Fruit fly (Drosophila melanogaster) whole organism, embryonic: ENCODE data around the gene Pex10.
A peak's percentile ranks its signal among the peaks of the same experiment; 100 is the strongest.

Experiments used
- Abd-B ChIP-seq: fragments of 200-800 bp; sonication (Bioruptor generic); optimal IDR thresholded peaks from 2 replicates; lab custom pipeline; 2018; ENCODE audit warnings: missing biosample characterization, mild to moderate bottlenecking, missing genetic modification characterization, moderate library complexity
- Antp ChIP-seq: fragments of 200-800 bp; sonication (Bioruptor generic); optimal IDR thresholded peaks from 3 replicates; lab custom pipeline; 2016; ENCODE audit warnings: missing biosample characterization, missing genetic modification characterization
- CG10959 ChIP-seq: fragments of 200-800 bp; sonication (Bioruptor generic); IDR thresholded peaks from 2 replicates; pipeline ENCODE4 v1.3.6; 2022; ENCODE audit warnings: missing biosample characterization, missing genetic modification characterization
- CG12744 ChIP-seq: fragments of 200-800 bp; sonication (Bioruptor generic); optimal IDR thresholded peaks from 2 replicates; lab custom pipeline; 2016; ENCODE audit warnings: missing biosample characterization, missing genetic modification characterization
- CG13287 ChIP-seq: fragments of 200-800 bp; sonication (Bioruptor generic); IDR thresholded peaks from 2 replicates; pipeline ENCODE4 v1.3.6; 2022; ENCODE audit warnings: missing biosample characterization, missing genetic modification characterization; ENCODE audit not compliant: partially characterized antibody
- CG15011 ChIP-seq: fragments of 200-800 bp; sonication (Bioruptor generic); optimal IDR thresholded peaks from 3 replicates; lab custom pipeline; 2018; ENCODE audit warnings: missing biosample characterization, mild to moderate bottlenecking, missing genetic modification characterization
- CG15514 ChIP-seq: fragments of 200-800 bp; sonication (Bioruptor generic); optimal IDR thresholded peaks from 3 replicates; lab custom pipeline; 2017; ENCODE audit warnings: missing biosample characterization, missing genetic modification characterization, mild to moderate bottlenecking, moderate library complexity, missing genetic modification reagents
- CG17359 ChIP-seq: fragments of 200-800 bp; sonication (Bioruptor generic); optimal IDR thresholded peaks from 3 replicates; lab custom pipeline; 2018; ENCODE audit warnings: missing biosample characterization, mild to moderate bottlenecking, missing genetic modification characterization, moderate library complexity
- CG2202 ChIP-seq: fragments of 200-800 bp; sonication (Bioruptor generic); optimal IDR thresholded peaks from 2 replicates; lab custom pipeline; 2018; ENCODE audit warnings: missing biosample characterization, mild to moderate bottlenecking, missing genetic modification characterization
- CG30403 ChIP-seq: fragments of 200-800 bp; sonication (Bioruptor generic); optimal IDR thresholded peaks from 3 replicates; lab custom pipeline; 2016; ENCODE audit warnings: missing biosample characterization, missing genetic modification characterization
- CG31388 ChIP-seq: fragments of 200-800 bp; sonication (Bioruptor generic); optimal IDR thresholded peaks from 2 replicates; lab custom pipeline; 2016; ENCODE audit warnings: missing biosample characterization, missing genetic modification characterization
- CG32532 ChIP-seq: fragments of 200-800 bp; sonication (Bioruptor generic); IDR thresholded peaks from 2 replicates; pipeline ENCODE4 v1.3.6; 2022; ENCODE audit warnings: missing biosample characterization, missing genetic modification characterization
- CG8089 ChIP-seq: fragments of 200-800 bp; sonication (Bioruptor generic); optimal IDR thresholded peaks from 3 replicates; lab custom pipeline; 2016; ENCODE audit warnings: missing biosample characterization, missing genetic modification characterization
- CG9215 ChIP-seq: fragments of 200-800 bp; sonication (Bioruptor generic); IDR thresholded peaks from 2 replicates; pipeline ENCODE4 v1.3.6; 2022; ENCODE audit warnings: missing biosample characterization, missing genetic modification characterization
- CG9932 ChIP-seq: fragments of 200-800 bp; sonication (Bioruptor generic); IDR thresholded peaks from 2 replicates; pipeline ENCODE4 v1.3.6; 2022; ENCODE audit warnings: missing biosample characterization, missing genetic modification characterization
- D19B ChIP-seq: fragments of 200-800 bp; sonication (Bioruptor generic); optimal IDR thresholded peaks from 2 replicates; lab custom pipeline; 2017; ENCODE audit warnings: missing biosample characterization, mild to moderate bottlenecking, missing genetic modification characterization
- Ets97D ChIP-seq: fragments of 200-800 bp; sonication (Bioruptor generic); optimal IDR thresholded peaks from 3 replicates; lab custom pipeline; 2016; ENCODE audit warnings: missing biosample characterization, missing genetic modification characterization
- Jarid2 ChIP-seq: fragments of 200-800 bp; sonication (Bioruptor generic); optimal IDR thresholded peaks from 3 replicates; lab custom pipeline; 2017; ENCODE audit warnings: mild to moderate bottlenecking, missing biosample characterization, missing genetic modification reagents, missing genetic modification characterization
- Max ChIP-seq: fragments of 200-800 bp; sonication (Bioruptor generic); optimal IDR thresholded peaks from 2 replicates; lab custom pipeline; 2016; ENCODE audit warnings: missing biosample characterization, mild to moderate bottlenecking, missing genetic modification characterization
- Neu2 ChIP-seq: fragments of 200-800 bp; sonication (Bioruptor generic); optimal IDR thresholded peaks from 3 replicates; lab custom pipeline; 2016; ENCODE audit warnings: missing biosample characterization, missing genetic modification characterization, borderline replicate concordance
- Oaz ChIP-seq: fragments of 200-800 bp; sonication (Bioruptor generic); IDR thresholded peaks from 2 replicates; pipeline ENCODE4 v1.3.6; 2022; ENCODE audit warnings: missing biosample characterization, missing genetic modification characterization
- Ravus ChIP-seq: fragments of 200-800 bp; sonication (Bioruptor generic); IDR thresholded peaks from 2 replicates; pipeline ENCODE4 v1.3.6; 2022; ENCODE audit warnings: missing biosample characterization, missing genetic modification characterization
- Sry-δ ChIP-seq: fragments of 200-800 bp; sonication (Bioruptor generic); optimal IDR thresholded peaks from 2 replicates; lab custom pipeline; 2016; ENCODE audit warnings: missing biosample characterization, missing genetic modification characterization
- YL-1 ChIP-seq: fragments of 200-800 bp; sonication (Bioruptor generic); optimal IDR thresholded peaks from 3 replicates; lab custom pipeline; 2017; ENCODE audit warnings: missing biosample characterization, mild to moderate bottlenecking, missing genetic modification characterization
- ato ChIP-seq: fragments of 200-800 bp; sonication (Bioruptor generic); IDR thresholded peaks from 2 replicates; pipeline ENCODE4 v1.3.6; 2022; ENCODE audit warnings: missing biosample characterization, missing genetic modification characterization; ENCODE audit not compliant: partially characterized antibody
- cas ChIP-seq: fragments of 200-800 bp; sonication (Bioruptor generic); IDR thresholded peaks from 2 replicates; pipeline ENCODE4 v1.3.6; 2022; ENCODE audit warnings: missing biosample characterization, missing genetic modification characterization
- cwo ChIP-seq: fragments of 200-800 bp; sonication (Bioruptor generic); optimal IDR thresholded peaks from 3 replicates; lab custom pipeline; 2017; ENCODE audit warnings: missing biosample characterization, missing genetic modification characterization, mild to moderate bottlenecking, moderate library complexity, missing genetic modification reagents
- danr ChIP-seq: fragments of 200-800 bp; sonication (Bioruptor generic); IDR thresholded peaks from 2 replicates; pipeline ENCODE4 v1.3.6; 2022; ENCODE audit warnings: missing biosample characterization, missing genetic modification characterization
- dmrt11E ChIP-seq: fragments of 200-800 bp; sonication (Bioruptor generic); optimal IDR thresholded peaks from 3 replicates; lab custom pipeline; 2018; ENCODE audit warnings: missing biosample characterization, mild to moderate bottlenecking, missing genetic modification characterization, moderate library complexity
- dmrt99B ChIP-seq: fragments of 200-800 bp; sonication (Bioruptor generic); optimal IDR thresholded peaks from 2 replicates; lab custom pipeline; 2018; ENCODE audit warnings: missing biosample characterization, mild to moderate bottlenecking, missing genetic modification characterization, moderate library complexity
- gce ChIP-seq: fragments of 200-800 bp; sonication (Bioruptor generic); IDR thresholded peaks from 3 replicates; pipeline ENCODE4 v1.3.6; 2022; ENCODE audit warnings: missing biosample characterization, missing genetic modification characterization
- gsb-n ChIP-seq: fragments of 200-800 bp; sonication (Bioruptor generic); optimal IDR thresholded peaks from 3 replicates; lab custom pipeline; 2018; ENCODE audit warnings: missing biosample characterization, mild to moderate bottlenecking, missing genetic modification characterization
- jing ChIP-seq: fragments of 200-800 bp; sonication (Bioruptor generic); optimal IDR thresholded peaks from 2 replicates; lab custom pipeline; 2018; ENCODE audit warnings: missing biosample characterization, mild to moderate bottlenecking, missing genetic modification characterization
- kay ChIP-seq: fragments of 200-800 bp; sonication (Bioruptor generic); optimal IDR thresholded peaks from 2 replicates; lab custom pipeline; 2016; ENCODE audit warnings: missing biosample characterization, missing genetic modification characterization
- klu ChIP-seq: fragments of 200-800 bp; sonication (Bioruptor generic); IDR thresholded peaks from 2 replicates; pipeline ENCODE4 v1.3.6; 2022; ENCODE audit warnings: missing biosample characterization, missing genetic modification characterization
- lola ChIP-seq, 3 experiments: fragments of >200 bp in 2 of 3; fragments of 200-800 bp in 1 of 3; sonication (Bioruptor generic) in 1 of 3; optimal IDR thresholded peaks; 2 replicates each; lab custom pipeline; 2017 to 2019; ENCODE audit warnings: missing biosample characterization in 3 of 3, missing genetic modification characterization in 3 of 3, mild to moderate bottlenecking in 1 of 3, moderate library complexity in 1 of 3
- nerfin-1 ChIP-seq: fragments of 200-800 bp; sonication (Bioruptor generic); optimal IDR thresholded peaks from 3 replicates; lab custom pipeline; 2019; ENCODE audit warnings: missing biosample characterization, mild to moderate bottlenecking, missing genetic modification characterization, moderate library complexity
- nom ChIP-seq: fragments of 200-800 bp; sonication (Bioruptor generic); optimal IDR thresholded peaks from 2 replicates; lab custom pipeline; 2017; ENCODE audit warnings: missing biosample characterization, missing genetic modification characterization, mild to moderate bottlenecking, moderate library complexity, missing genetic modification reagents
- pan ChIP-seq, 4 experiments: fragments of >200 bp in 3 of 4; fragments of 200-800 bp in 1 of 4; sonication (Bioruptor generic) in 1 of 4; optimal IDR thresholded peaks in 3 of 4; IDR thresholded peaks in 1 of 4; 2 replicates each; pipeline versions ENCODE4 v1.3.6 to Lab custom; 2017 to 2022; ENCODE audit warnings: missing biosample characterization in 2 of 4, missing genetic modification characterization in 2 of 4, mixed read lengths in 1 of 4
- pros ChIP-seq: fragments of 200-800 bp; sonication (Bioruptor generic); optimal IDR thresholded peaks from 3 replicates; lab custom pipeline; 2019; ENCODE audit warnings: missing biosample characterization, mild to moderate bottlenecking, missing genetic modification characterization, moderate library complexity
- psq ChIP-seq: fragments of 200-800 bp; sonication (Bioruptor generic); optimal IDR thresholded peaks from 2 replicates; lab custom pipeline; 2017; ENCODE audit warnings: missing biosample characterization, missing genetic modification characterization
- sd ChIP-seq: fragments of 200-800 bp; sonication (Bioruptor generic); optimal IDR thresholded peaks from 3 replicates; lab custom pipeline; 2018; ENCODE audit warnings: missing biosample characterization, mild to moderate bottlenecking, missing genetic modification characterization, moderate library complexity
- sens ChIP-seq: fragments of 200-800 bp; sonication (Bioruptor generic); peaks from one replicate; lab custom pipeline; 2016; ENCODE audit warnings: missing biosample characterization, missing genetic modification characterization
- slbo ChIP-seq: fragments of 200-800 bp; sonication (Bioruptor generic); IDR thresholded peaks from 2 replicates; pipeline ENCODE4 v1.3.6; 2022; ENCODE audit warnings: missing biosample characterization, missing genetic modification characterization
- slou ChIP-seq: fragments of 200-800 bp; sonication (Bioruptor generic); optimal IDR thresholded peaks from 3 replicates; lab custom pipeline; 2016; ENCODE audit warnings: missing biosample characterization, missing genetic modification characterization
- sna ChIP-seq: fragments of 200-800 bp; sonication (Bioruptor generic); IDR thresholded peaks from 2 replicates; pipeline ENCODE4 v1.3.6; 2022; ENCODE audit warnings: missing biosample characterization, missing genetic modification characterization; ENCODE audit not compliant: partially characterized antibody
- stc ChIP-seq: fragments of 200-800 bp; sonication (Bioruptor generic); IDR thresholded peaks from 2 replicates; pipeline ENCODE4 v1.3.6; 2022; ENCODE audit warnings: missing biosample characterization, missing genetic modification characterization
- zen2 ChIP-seq: fragments of 200-800 bp; sonication (Bioruptor generic); IDR thresholded peaks from 3 replicates; pipeline ENCODE4 v1.3.6; 2022; ENCODE audit warnings: missing biosample characterization, missing genetic modification characterization; ENCODE audit not compliant: partially characterized antibody

Gene Pex10

dm6 chr3L:1558178-1558788 is at the start of gene Pex10, which contains the start of gene CG12099 (continued):
- peak; percentile 74 for TF ChIP-seq stc (GFP tag; lab: Robert Waterston, UW)
- peak; percentile 61 for TF ChIP-seq Jarid2 (GFP tag; lab: Kevin White, UChicago)
- TF ChIP-seq CG15514 (GFP tag; lab: Kevin White, UChicago), result peak; percentile 89
- peak; percentile 98 for TF ChIP-seq CG9932 (GFP tag; lab: Robert Waterston, UW)
- TF ChIP-seq CG32532, result peak; percentile 95
- TF ChIP-seq dmrt11E (tag; lab: Kevin White, UChicago), result peak; percentile 87
- TF ChIP-seq Neu2 (GFP tag; lab: Kevin White, UChicago), result no peak
- no peak for TF ChIP-seq CG15011
- TF ChIP-seq sd (tag; lab: Kevin White, UChicago), result no peak
- TF ChIP-seq Abd-B (GFP tag; lab: Kevin White, UChicago), result peak; percentile 88
- TF ChIP-seq slou (GFP tag; lab: Kevin White, UChicago), result peak; percentile 89
- peak; percentile 75 for TF ChIP-seq Oaz (GFP tag; lab: Robert Waterston, UW)
- peak; percentile 67; the same call in 1 of the 3 replicates for TF ChIP-seq zen2 (GFP tag; lab: Robert Waterston, UW)
- peak; percentile 86 for TF ChIP-seq danr (GFP tag; lab: Robert Waterston, UW)
- peak; percentile 62 for TF ChIP-seq Antp (GFP tag; lab: Kevin White, UChicago)
- TF ChIP-seq D19B, result no peak
- TF ChIP-seq pros, result peak; percentile 32
- peak; percentile 90 for TF ChIP-seq klu (GFP tag; lab: Robert Waterston, UW)
- peak; percentile 88 for TF ChIP-seq CG10959 (GFP tag; lab: Robert Waterston, UW)
- TF ChIP-seq nom (GFP tag; lab: Kevin White, UChicago), result peak; percentile 47
- peak; percentile 85 for TF ChIP-seq CG17359
- TF ChIP-seq Ravus, result peak; percentile 72
- peak; percentile 67 for TF ChIP-seq cwo
- peak; percentile 86 for TF ChIP-seq cas (GFP tag; lab: Robert Waterston, UW)
- TF ChIP-seq Ets97D (GFP tag; lab: Kevin White, UChicago), result peak; percentile 73
- peak; percentile 72 for TF ChIP-seq psq (GFP tag; lab: Kevin White, UChicago)
- TF ChIP-seq jing (GFP tag; lab: Kevin White, UChicago), result no peak
- TF ChIP-seq CG8089, result no peak
- peak; percentile 98 for TF ChIP-seq sens (GFP tag; lab: Kevin White, UChicago)
- peak; percentile 48; the same call in 1 of the 2 replicates for TF ChIP-seq ato (GFP tag; lab: Robert Waterston, UW)
- peak; percentile 90 for TF ChIP-seq Max (GFP tag; lab: Kevin White, UChicago)
- no peak for TF ChIP-seq gsb-n (tag; lab: Kevin White, UChicago)
- TF ChIP-seq sna (GFP tag; lab: Robert Waterston, UW), result peak; percentile 95
- TF ChIP-seq CG13287 (GFP tag; lab: Robert Waterston, UW), result peak; percentile 95
- TF ChIP-seq kay (GFP tag; lab: Kevin White, UChicago), result peak; percentile 84
- 0 out of 3 replicates have a peak, but pooled peaks have one; percentile 57 for TF ChIP-seq gce (GFP tag; lab: Robert Waterston, UW)
- TF ChIP-seq CG12744 (GFP tag; lab: Kevin White, UChicago), result peak; percentile 28
- no peak for TF ChIP-seq pan (optimal IDR thresholded peaks at IDR 0.05; lab: Kevin White, UChicago)
- TF ChIP-seq pan (GFP tag; optimal IDR thresholded peaks at IDR 0.05 in 1 of 2, IDR thresholded peaks at IDR 0.05 in 1 of 2), result peak in 1 of 2 experiments; percentile 89
- peak in 1 of 3 experiments; percentile 89 for TF ChIP-seq lola (GFP tag; optimal IDR thresholded peaks at IDR 0.05; lab: Kevin White, UChicago)
- TF ChIP-seq CG9215 (GFP tag; lab: Robert Waterston, UW), result peak; percentile 94
- peak; percentile 64 for TF ChIP-seq CG31388 (GFP tag; lab: Kevin White, UChicago)
- TF ChIP-seq CG2202 (tag; lab: Kevin White, UChicago), result peak; percentile 69
- TF ChIP-seq nerfin-1 (tag; lab: Kevin White, UChicago), result peak; percentile 82
- TF ChIP-seq slbo (GFP tag; lab: Robert Waterston, UW), result peak; percentile 97
- TF ChIP-seq YL-1 (GFP tag; lab: Kevin White, UChicago), result peak; percentile 99
- peak; percentile 96 for TF ChIP-seq CG30403
- peak; percentile 87 for TF ChIP-seq Sry-δ (GFP tag; lab: Kevin White, UChicago)
- no peak for TF ChIP-seq dmrt99B (tag; lab: Kevin White, UChicago)
